Fruit fly (Drosophila melanogaster) whole organism, embryonic: ENCODE measurements around the gene CG43867.

Experiments used
- Ada2b ChIP-seq: fragments of 200-800 bp; sonication (Bioruptor generic); IDR thresholded peaks from 2 replicates; pipeline ENCODE4 v1.3.6; 2022; ENCODE audit warnings: missing biosample characterization, missing genetic modification characterization
- Adf1 ChIP-seq: fragments of 200-800 bp; sonication (Bioruptor generic); IDR thresholded peaks from 2 replicates; pipeline ENCODE4 v1.3.6; 2022; ENCODE audit warnings: missing biosample characterization, missing genetic modification characterization
- CG10366 ChIP-seq: fragments of 200-800 bp; sonication (Bioruptor generic); IDR thresholded peaks from 2 replicates; pipeline ENCODE4 v1.3.6; 2022; ENCODE audit warnings: missing biosample characterization, missing genetic modification characterization
- CG10979 ChIP-seq: fragments of 200-800 bp; sonication (Bioruptor generic); optimal IDR thresholded peaks from 2 replicates; lab custom pipeline; 2018; ENCODE audit warnings: missing biosample characterization, mild to moderate bottlenecking, missing genetic modification characterization, moderate library complexity
- CG11456 ChIP-seq: fragments of 200-800 bp; sonication (Bioruptor generic); IDR thresholded peaks from 3 replicates; pipeline ENCODE4 v1.3.6; 2022; ENCODE audit warnings: missing biosample characterization, missing genetic modification characterization
- CG11504 ChIP-seq: fragments of 200-800 bp; sonication (Bioruptor generic); optimal IDR thresholded peaks from 3 replicates; lab custom pipeline; 2019; ENCODE audit warnings: missing biosample characterization, mild to moderate bottlenecking, missing genetic modification characterization, moderate library complexity
- CG12219 ChIP-seq: fragments of 200-800 bp; sonication (Bioruptor generic); optimal IDR thresholded peaks from 3 replicates; lab custom pipeline; 2018; ENCODE audit warnings: missing biosample characterization, mild to moderate bottlenecking, missing genetic modification characterization
- CG12942 ChIP-seq: fragments of 200-800 bp; sonication (Bioruptor generic); optimal IDR thresholded peaks from 3 replicates; lab custom pipeline; 2016; ENCODE audit warnings: missing biosample characterization, missing genetic modification characterization
- CG15073 ChIP-seq: fragments of 200-800 bp; sonication (Bioruptor generic); optimal IDR thresholded peaks from 2 replicates; lab custom pipeline; 2016; ENCODE audit warnings: missing biosample characterization, missing genetic modification characterization
- CG1529 ChIP-seq: fragments of 200-800 bp; sonication (Bioruptor generic); optimal IDR thresholded peaks from 3 replicates; lab custom pipeline; 2018; ENCODE audit warnings: missing biosample characterization, missing genetic modification characterization
- CG15479 ChIP-seq: fragments of 200-800 bp; sonication (Bioruptor generic); optimal IDR thresholded peaks from 3 replicates; lab custom pipeline; 2019; ENCODE audit warnings: missing biosample characterization, mild to moderate bottlenecking, missing genetic modification characterization, moderate library complexity
- CG15514 ChIP-seq: fragments of 200-800 bp; sonication (Bioruptor generic); optimal IDR thresholded peaks from 3 replicates; lab custom pipeline; 2017; ENCODE audit warnings: missing biosample characterization, missing genetic modification characterization, mild to moderate bottlenecking, moderate library complexity, missing genetic modification reagents
- CG1603 ChIP-seq: fragments of 200-800 bp; sonication (Bioruptor generic); optimal IDR thresholded peaks from 2 replicates; lab custom pipeline; 2019; ENCODE audit warnings: missing biosample characterization, mild to moderate bottlenecking, missing genetic modification characterization, moderate library complexity
- CG17359 ChIP-seq: fragments of 200-800 bp; sonication (Bioruptor generic); optimal IDR thresholded peaks from 3 replicates; lab custom pipeline; 2018; ENCODE audit warnings: missing biosample characterization, mild to moderate bottlenecking, missing genetic modification characterization, moderate library complexity
- CG17802 ChIP-seq: fragments of 200-800 bp; sonication (Bioruptor generic); optimal IDR thresholded peaks from 2 replicates; lab custom pipeline; 2018; ENCODE audit warnings: missing biosample characterization, mild to moderate bottlenecking, missing genetic modification characterization, moderate library complexity
- CG18262 ChIP-seq: fragments of 200-800 bp; optimal IDR thresholded peaks from 3 replicates; lab custom pipeline; 2019; ENCODE audit warnings: missing biosample characterization, mild to moderate bottlenecking, missing genetic modification characterization, moderate library complexity
- CG2678 ChIP-seq: fragments of 200-800 bp; sonication (Bioruptor generic); optimal IDR thresholded peaks from 3 replicates; lab custom pipeline; 2019; ENCODE audit warnings: missing biosample characterization, mild to moderate bottlenecking, missing genetic modification characterization, moderate library complexity
- CG2712 ChIP-seq: fragments of 200-800 bp; optimal IDR thresholded peaks from 3 replicates; lab custom pipeline; 2019; ENCODE audit warnings: missing biosample characterization, mild to moderate bottlenecking, missing genetic modification characterization, moderate library complexity
- CG6689 ChIP-seq: fragments of 200-800 bp; sonication (Bioruptor generic); IDR thresholded peaks from 2 replicates; pipeline ENCODE4 v1.3.6; 2022; ENCODE audit warnings: missing biosample characterization, missing genetic modification characterization
- CG8388 ChIP-seq: fragments of 200-800 bp; sonication (Bioruptor generic); optimal IDR thresholded peaks from 2 replicates; lab custom pipeline; 2019; ENCODE audit warnings: missing biosample characterization, mild to moderate bottlenecking, missing genetic modification characterization, moderate library complexity
- Eip74EF ChIP-seq, 2 experiments: fragments of 200-800 bp in 1 of 2; fragments of >200 bp in 1 of 2; sonication (Bioruptor generic) in 1 of 2; optimal IDR thresholded peaks; 2 replicates each; lab custom pipeline; 2017 to 2019; ENCODE audit warnings: missing biosample characterization in 2 of 2, missing genetic modification characterization in 2 of 2, mild to moderate bottlenecking in 1 of 2, moderate library complexity in 1 of 2
- Ets97D ChIP-seq: fragments of 200-800 bp; sonication (Bioruptor generic); optimal IDR thresholded peaks from 3 replicates; lab custom pipeline; 2016; ENCODE audit warnings: missing biosample characterization, missing genetic modification characterization
- Hr51 ChIP-seq, 2 experiments: fragments of 200-800 bp; sonication (Bioruptor generic); optimal IDR thresholded peaks; 2 replicates in 1 of 2; 3 replicates in 1 of 2; lab custom pipeline; 2016 to 2018; ENCODE audit warnings: missing biosample characterization in 2 of 2, missing genetic modification characterization in 2 of 2, mild to moderate bottlenecking in 1 of 2, moderate library complexity in 1 of 2
- Med ChIP-seq: fragments of 200-800 bp; sonication (Bioruptor generic); peaks from one replicate; lab custom pipeline; 2016; ENCODE audit warnings: missing biosample characterization, missing genetic modification characterization, mild to moderate bottlenecking, inconsistent platforms, moderate library complexity
- Ptx1 ChIP-seq: fragments of 200-800 bp; sonication (Bioruptor generic); IDR thresholded peaks from 2 replicates; pipeline ENCODE4 v1.3.6; 2022; ENCODE audit warnings: missing biosample characterization, missing genetic modification characterization
- Rfx ChIP-seq: fragments of 200-800 bp; sonication (Bioruptor generic); IDR thresholded peaks from 2 replicates; pipeline ENCODE4 v1.3.6; 2022; ENCODE audit warnings: missing biosample characterization, missing genetic modification characterization
- Tbp ChIP-seq: fragments of >200 bp; optimal IDR thresholded peaks from 2 replicates; lab custom pipeline; 2018; ENCODE audit warnings: missing biosample characterization, missing genetic modification characterization
- cad ChIP-seq: fragments of >200 bp; optimal IDR thresholded peaks from 2 replicates; lab custom pipeline; 2017; ENCODE audit warnings: missing biosample characterization, missing genetic modification characterization
- croc ChIP-seq: fragments of 200-800 bp; sonication (Bioruptor generic); conservative IDR thresholded peaks from 3 replicates; pipeline ENCODE4 v1.3.6; 2022; ENCODE audit warnings: missing biosample characterization, missing genetic modification characterization
- dati ChIP-seq: fragments of 200-800 bp; sonication (Bioruptor generic); IDR thresholded peaks from 2 replicates; pipeline ENCODE4 v1.3.6; 2022; ENCODE audit warnings: missing biosample characterization, missing genetic modification characterization
- dmrt99B ChIP-seq: fragments of 200-800 bp; sonication (Bioruptor generic); optimal IDR thresholded peaks from 2 replicates; lab custom pipeline; 2018; ENCODE audit warnings: missing biosample characterization, mild to moderate bottlenecking, missing genetic modification characterization, moderate library complexity
- eve ChIP-seq, 2 experiments: fragments of >200 bp; optimal IDR thresholded peaks; 2 replicates each; lab custom pipeline; 2017; ENCODE audit warnings: missing biosample characterization in 2 of 2, missing genetic modification characterization in 2 of 2
- ewg ChIP-seq: fragments of 200-800 bp; sonication (Bioruptor generic); optimal IDR thresholded peaks from 3 replicates; lab custom pipeline; 2017; ENCODE audit warnings: mild to moderate bottlenecking, missing biosample characterization, missing genetic modification reagents, missing genetic modification characterization
- fd96Cb ChIP-seq: fragments of 200-800 bp; sonication (Bioruptor generic); optimal IDR thresholded peaks from 2 replicates; lab custom pipeline; 2018; ENCODE audit warnings: missing biosample characterization, mild to moderate bottlenecking, missing genetic modification characterization, moderate library complexity
- gem ChIP-seq: fragments of 200-800 bp; sonication (Bioruptor generic); optimal IDR thresholded peaks from 2 replicates; lab custom pipeline; 2019; ENCODE audit warnings: missing biosample characterization, mild to moderate bottlenecking, missing genetic modification characterization, moderate library complexity
- gfzf ChIP-seq: fragments of 200-800 bp; sonication (Bioruptor generic); optimal IDR thresholded peaks from 2 replicates; lab custom pipeline; 2016; ENCODE audit warnings: missing biosample characterization, mild to moderate bottlenecking, missing genetic modification characterization, moderate library complexity
- insv ChIP-seq, 2 experiments: fragments of 200-800 bp; sonication (Bioruptor generic); optimal IDR thresholded peaks; 3 replicates each; lab custom pipeline; 2016 to 2018; ENCODE audit warnings: missing biosample characterization in 2 of 2, missing genetic modification characterization in 2 of 2
- lbe ChIP-seq: fragments of 200-800 bp; sonication (Bioruptor generic); optimal IDR thresholded peaks from 2 replicates; lab custom pipeline; 2016; ENCODE audit warnings: missing biosample characterization, mild to moderate bottlenecking, missing genetic modification characterization
- mam ChIP-seq: fragments of 200-800 bp; sonication (Bioruptor generic); optimal IDR thresholded peaks from 3 replicates; lab custom pipeline; 2016; ENCODE audit warnings: missing biosample characterization, missing genetic modification characterization
- p53 ChIP-seq: fragments of 200-800 bp; sonication (Bioruptor generic); optimal IDR thresholded peaks from 2 replicates; lab custom pipeline; 2016; ENCODE audit warnings: missing biosample characterization, missing genetic modification characterization
- pzg ChIP-seq: fragments of 200-800 bp; sonication (Bioruptor generic); optimal IDR thresholded peaks from 3 replicates; lab custom pipeline; 2018; ENCODE audit warnings: missing biosample characterization, mild to moderate bottlenecking, missing genetic modification characterization, moderate library complexity
- row ChIP-seq: fragments of 200-800 bp; sonication (Bioruptor generic); IDR thresholded peaks from 3 replicates; pipeline ENCODE4 v1.3.6; 2022; ENCODE audit warnings: missing biosample characterization, missing genetic modification characterization
- scrt ChIP-seq: fragments of 200-800 bp; sonication (Bioruptor generic); optimal IDR thresholded peaks from 2 replicates; lab custom pipeline; 2018; ENCODE audit warnings: missing biosample characterization, mild to moderate bottlenecking, missing genetic modification characterization, moderate library complexity
- sens ChIP-seq: fragments of 200-800 bp; sonication (Bioruptor generic); peaks from one replicate; lab custom pipeline; 2016; ENCODE audit warnings: missing biosample characterization, missing genetic modification characterization
- seq ChIP-seq: fragments of 200-800 bp; sonication (Bioruptor generic); IDR thresholded peaks from 2 replicates; pipeline ENCODE4 v1.3.6; 2022; ENCODE audit warnings: missing biosample characterization, missing genetic modification characterization
- sisA ChIP-seq: fragments of 200-800 bp; sonication (Bioruptor generic); IDR thresholded peaks from 2 replicates; pipeline ENCODE4 v1.3.6; 2022; ENCODE audit warnings: missing biosample characterization, missing genetic modification characterization
- ssp ChIP-seq: fragments of 200-800 bp; sonication (Bioruptor generic); IDR thresholded peaks from 2 replicates; pipeline ENCODE4 v1.3.6; 2022; ENCODE audit warnings: missing biosample characterization, missing genetic modification characterization
- stwl ChIP-seq: fragments of 200-800 bp; sonication (Bioruptor generic); optimal IDR thresholded peaks from 3 replicates; lab custom pipeline; 2018; ENCODE audit warnings: missing biosample characterization, mild to moderate bottlenecking, missing genetic modification characterization, moderate library complexity
- tgo ChIP-seq: fragments of 200-800 bp; sonication (Bioruptor generic); IDR thresholded peaks from 3 replicates; pipeline ENCODE4 v1.3.6; 2022; ENCODE audit warnings: missing biosample characterization, missing genetic modification characterization
- tup ChIP-seq: fragments of 200-800 bp; sonication (Bioruptor generic); optimal IDR thresholded peaks from 2 replicates; lab custom pipeline; 2016; ENCODE audit warnings: missing biosample characterization, mild to moderate bottlenecking, missing genetic modification characterization, moderate library complexity

Gene CG43867

dm6 chrX:841038-841437 lies 86.7 kb downstream of the CG43867 start (continued):
- TF ChIP-seq seq (GFP tag; lab: Robert Waterston, UW), result peak; percentile 78
- TF ChIP-seq lbe, result no peak
- no peak for TF ChIP-seq CG1529 (GFP tag; lab: Kevin White, UChicago)
- no peak for TF ChIP-seq p53 (GFP tag; lab: Kevin White, UChicago)
- TF ChIP-seq ssp (GFP tag; lab: Robert Waterston, UW), result no peak
- TF ChIP-seq insv (GFP tag; optimal IDR thresholded peaks at IDR 0.05; lab: Kevin White, UChicago), result no peak
- TF ChIP-seq Ada2b, result no peak
- TF ChIP-seq Tbp (GFP tag; lab: Kevin White, UChicago), result no peak
- TF ChIP-seq tup (GFP tag; lab: Kevin White, UChicago), result no peak
- peak; percentile 24 for TF ChIP-seq CG15514 (GFP tag; lab: Kevin White, UChicago)
- TF ChIP-seq Rfx (GFP tag; lab: Robert Waterston, UW), result 0 out of 2 replicates have a peak, but pooled peaks have one; percentile 13
- no peak for TF ChIP-seq dati (GFP tag; lab: Robert Waterston, UW)
- peak; percentile 20 for TF ChIP-seq ewg (GFP tag; lab: Kevin White, UChicago)
- no peak for TF ChIP-seq CG15479 (GFP tag; lab: Kevin White, UChicago)
- peak; percentile 73 for TF ChIP-seq cad (GFP tag; lab: Kevin White, UChicago)
- peak; percentile 41 for TF ChIP-seq scrt (GFP tag; lab: Kevin White, UChicago)
- TF ChIP-seq stwl (tag; lab: Kevin White, UChicago), result peak; percentile 28
- TF ChIP-seq CG11456 (GFP tag; lab: Robert Waterston, UW), result 0 out of 3 replicates have a peak, but pooled peaks have one; percentile 29

DNA sequence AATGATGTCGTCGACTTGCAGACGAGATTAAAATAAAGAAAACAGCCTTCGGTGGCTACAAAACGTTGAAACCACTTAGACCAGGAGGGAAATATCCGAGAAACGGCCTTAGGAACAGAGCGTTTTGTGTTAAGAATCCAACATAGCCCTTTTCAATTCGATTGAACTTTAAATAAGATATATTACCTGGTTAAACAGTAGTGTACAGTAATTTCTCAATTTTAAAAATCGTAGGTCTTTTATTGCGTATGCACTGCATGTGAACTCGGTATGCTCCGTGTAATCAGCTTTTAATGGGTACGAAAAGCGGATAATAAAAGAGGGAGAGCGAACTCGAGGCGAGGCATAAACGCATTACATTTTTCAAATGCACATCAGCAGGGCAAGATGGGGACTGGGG lies 89.8 kb downstream of the CG43867 start:
- TF ChIP-seq eve (GFP tag; optimal IDR thresholded peaks at IDR 0.05; lab: Kevin White, UChicago) (peak in 1 of 2 experiments; percentile 24), pzg (no peak), sens (peak; percentile 67), dmrt99B (tag; lab: Kevin White, UChicago) (peak; percentile 26), fd96Cb (tag; lab: Kevin White, UChicago) (peak; percentile 20), sisA (GFP tag; lab: Robert Waterston, UW) (peak; percentile 16; the same call in 1 of the 2 replicates), mam (GFP tag; lab: Kevin White, UChicago) (no peak), gfzf (GFP tag; lab: Kevin White, UChicago) (no peak), CG17802 (tag; lab: Kevin White, UChicago) (no peak), row (GFP tag; lab: Robert Waterston, UW) (peak; percentile 19; the same call in 1 of the 3 replicates), tgo (GFP tag; lab: Robert Waterston, UW) (0 out of 3 replicates have a peak, but pooled peaks have one; percentile 20), CG10979 (tag; lab: Kevin White, UChicago) (peak; percentile 29), CG12219 (GFP tag; lab: Kevin White, UChicago) (no peak), Adf1 (no peak), CG2678 (tag; lab: Kevin White, UChicago) (peak; percentile 5), CG2712 (tag; lab: Kevin White, UChicago) (peak; percentile 42), CG1603 (tag; lab: Kevin White, UChicago) (peak; percentile 29), Ptx1 (GFP tag; lab: Robert Waterston, UW) (0 out of 2 replicates have a peak, but pooled peaks have one; percentile 27), gem (tag; lab: Kevin White, UChicago) (peak; percentile 38), Eip74EF (GFP tag; optimal IDR thresholded peaks at IDR 0.05; lab: Kevin White, UChicago) (no peak), croc (GFP tag; lab: Robert Waterston, UW) (no peak), CG12942 (GFP tag; lab: Kevin White, UChicago) (no peak), Ets97D (no peak), Med (GFP tag; lab: Kevin White, UChicago) (no peak), Hr51 (GFP tag; optimal IDR thresholded peaks at IDR 0.05; lab: Kevin White, UChicago) (no peak), CG10366 (GFP tag; lab: Robert Waterston, UW) (0 out of 2 replicates have a peak, but pooled peaks have one; percentile 7), CG18262 (tag; lab: Kevin White, UChicago) (peak; percentile 27), CG15073 (GFP tag; lab: Kevin White, UChicago) (no peak), CG6689 (GFP tag; lab: Robert Waterston, UW) (0 out of 2 replicates have a peak, but pooled peaks have one; percentile 19), CG8388 (GFP tag; lab: Kevin White, UChicago) (peak; percentile 12), CG11504 (tag; lab: Kevin White, UChicago) (peak; percentile 17), CG17359 (tag; lab: Kevin White, UChicago) (peak; percentile 33)
